Worm (Caenorhabditis elegans) whole organism, L4/young adult: ENCODE results near the gene F36H1.11.

Source experiments
- W03F9.2 ChIP-seq: fragments of 150-350 bp; optimal IDR thresholded peaks from 2 replicates; lab custom pipeline; 2014; ENCODE audit warnings: missing biosample characterization, missing genetic modification characterization
- dao-5 ChIP-seq: sonication (generic microtip); optimal IDR thresholded peaks from 2 replicates; lab custom pipeline; 2016; ENCODE audit warnings: missing genotype, missing genetic modification characterization, moderate library complexity, missing compliant biosample characterization
- him-1 ChIP-seq: sonication (generic microtip); optimal IDR thresholded peaks from 2 replicates; lab custom pipeline; 2016; ENCODE audit warnings: missing genotype, missing genetic modification reagents, missing genetic modification characterization, missing compliant biosample characterization

DNA sequence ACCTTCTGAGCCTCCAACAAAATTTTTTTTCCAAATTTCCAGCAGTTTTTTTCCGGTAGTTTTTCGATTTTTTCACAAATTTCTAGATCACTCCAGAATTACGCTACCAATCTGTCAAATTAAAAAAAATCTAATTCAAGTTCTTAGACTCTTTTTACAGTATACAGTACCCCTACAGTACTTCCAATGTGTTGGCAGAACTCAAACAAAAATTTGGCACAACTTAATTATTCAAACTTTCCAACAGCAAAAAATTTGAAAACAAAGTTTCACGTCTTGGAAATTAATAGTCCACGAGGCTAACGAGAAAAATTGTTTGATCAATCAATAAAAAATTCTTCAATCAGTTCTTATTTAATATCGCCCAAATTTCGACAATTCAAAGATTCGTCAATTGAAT lies 835 bp downstream of the F36H1.11 start, which contains the start of gene F36H1.3:
- no peak for TF ChIP-seq W03F9.2 (tag; lab: Kevin White, UChicago)
- TF ChIP-seq dao-5 (tag; lab: Kevin White, UChicago) = no peak
- TF ChIP-seq him-1 (tag; lab: Kevin White, UChicago) = no peak
